Worm (Caenorhabditis elegans): Measurements from ENCODE around the gene srsx-2.

srsx-2 gene

ce11 chrV:17438317-17438716 is at the start of gene srsx-2:
srsx-2 (minus strand) TSS chrV:17438417.
- TF ChIP-seq ztf-4 (tag; optimal IDR thresholded peaks at IDR 0.05) (no peak), skn-1 (tag; optimal IDR thresholded peaks at IDR 0.05) (no peak), nhr-28 (tag; optimal IDR thresholded peaks at IDR 0.05) (no peak)

- TF ChIP-seq R02D3.7 (tag; optimal IDR thresholded peaks at IDR 0.05) (no peak), egl-27 (tag; optimal IDR thresholded peaks at IDR 0.05) (no peak), egl-5 (tag; optimal IDR thresholded peaks at IDR 0.05) (no peak), mml-1 (tag; optimal IDR thresholded peaks at IDR 0.05) (no peak), nhr-43 (tag; optimal IDR thresholded peaks at IDR 0.05; ENCODE audit: poor library complexity, severe bottlenecking) (no peak), ceh-82 (tag; optimal IDR thresholded peaks at IDR 0.05) (no peak), daf-12 (tag; optimal IDR thresholded peaks at IDR 0.05) (no peak), ceh-16 (tag; optimal IDR thresholded peaks at IDR 0.05) (no peak), jun-1 (tag; optimal IDR thresholded peaks at IDR 0.05) (no peak), ztf-4 (tag; optimal IDR thresholded peaks at IDR 0.05) (no peak), eor-1 (tag; optimal IDR thresholded peaks at IDR 0.05) (no peak), snpc-4 (tag; optimal IDR thresholded peaks at IDR 0.05) (no peak)
These were observed 47.8 kb upstream of the srsx-2 start, which contains the start of gene scl-24 for ce11 chrV:17486034-17486433. scl-24 (plus strand) TSS chrV:17486334.

ce11 chrV:17485078-17485477 is 46.9 kb upstream of the srsx-2 start, which contains the start of gene srh-111:
srh-111 (minus strand) TSS chrV:17485178.
- TF ChIP-seq nhr-43 (tag; optimal IDR thresholded peaks at IDR 0.05; ENCODE audit: poor library complexity, severe bottlenecking) (no peak), pqm-1 (tag; optimal IDR thresholded peaks at IDR 0.05) (no peak), lin-15B (tag; optimal IDR thresholded peaks at IDR 0.05) (no peak), hmg-11 (tag; optimal IDR thresholded peaks at IDR 0.05) (no peak)

ce11 chrV:17476490-17476889 is 38.3 kb upstream of the srsx-2 start, which contains the start of gene srbc-61:
srbc-61 (plus strand) TSS chrV:17476790.
- TF ChIP-seq elt-3 (tag; optimal IDR thresholded peaks at IDR 0.05) (no peak), nfya-1 (tag; optimal IDR thresholded peaks at IDR 0.05; ENCODE audit: insufficient read depth) (no peak), hmg-11 (tag; optimal IDR thresholded peaks at IDR 0.05) (no peak), tbx-2 (tag; optimal IDR thresholded peaks at IDR 0.05) (no peak)

- TF ChIP-seq lin-39 (tag; optimal IDR thresholded peaks at IDR 0.05) (no peak), skn-1 (tag; optimal IDR thresholded peaks at IDR 0.05) (no peak), ztf-4 (tag; optimal IDR thresholded peaks at IDR 0.05) (no peak), mml-1 (tag; optimal IDR thresholded peaks at IDR 0.05) (no peak)
These were observed 35.5 kb upstream of the srsx-2 start, which contains the start of gene srh-123 for ce11 chrV:17473699-17474098. srh-123 (plus strand) TSS chrV:17473999.

ce11 chrV:17471564-17471963 is 33.3 kb upstream of the srsx-2 start, which contains the start of gene srh-235:
srh-235 (minus strand) TSS chrV:17471664.
- TF ChIP-seq egl-5 (tag; optimal IDR thresholded peaks at IDR 0.05): no peak
- no peak for TF ChIP-seq nhr-77 (tag; optimal IDR thresholded peaks at IDR 0.05)
- no peak for TF ChIP-seq nhr-43 (tag; optimal IDR thresholded peaks at IDR 0.05; ENCODE audit: poor library complexity, severe bottlenecking)
- no peak for TF ChIP-seq pqm-1 (tag; optimal IDR thresholded peaks at IDR 0.05)
- TF ChIP-seq ceh-82 (tag; optimal IDR thresholded peaks at IDR 0.05): no peak
- no peak for TF ChIP-seq jun-1 (tag; optimal IDR thresholded peaks at IDR 0.05)
- TF ChIP-seq R02D3.7 (tag; optimal IDR thresholded peaks at IDR 0.05): no peak
- TF ChIP-seq snpc-4 (tag; optimal IDR thresholded peaks at IDR 0.05): no peak
- no peak for TF ChIP-seq daf-12 (tag; optimal IDR thresholded peaks at IDR 0.05)
- no peak for TF ChIP-seq nhr-25 (tag; optimal IDR thresholded peaks at IDR 0.05)
- no peak for TF ChIP-seq pha-4 (tag; optimal IDR thresholded peaks at IDR 0.05)
- no peak for TF ChIP-seq nfya-1 (tag; optimal IDR thresholded peaks at IDR 0.05; ENCODE audit: insufficient read depth)
- no peak for TF ChIP-seq ztf-4 (tag; optimal IDR thresholded peaks at IDR 0.05)
- no peak for TF ChIP-seq elt-3 (tag; optimal IDR thresholded peaks at IDR 0.05)
- TF ChIP-seq lin-15B (tag; optimal IDR thresholded peaks at IDR 0.05): no peak
- no peak for TF ChIP-seq zag-1 (tag; optimal IDR thresholded peaks at IDR 0.05)
- TF ChIP-seq sea-2 (GFP tag; optimal IDR thresholded peaks at IDR 0.05): no peak

- TF ChIP-seq fkh-2 (tag; optimal IDR thresholded peaks at IDR 0.05): no peak
These were observed 31.0 kb upstream of the srsx-2 start, which contains the start of gene F20E11.17 for ce11 chrV:17469180-17469579. F20E11.17 (minus strand) TSS chrV:17469280.
